Fruit fly (Drosophila melanogaster): ENCODE results near the gene PIG-F.

PIG-F gene

DNA sequence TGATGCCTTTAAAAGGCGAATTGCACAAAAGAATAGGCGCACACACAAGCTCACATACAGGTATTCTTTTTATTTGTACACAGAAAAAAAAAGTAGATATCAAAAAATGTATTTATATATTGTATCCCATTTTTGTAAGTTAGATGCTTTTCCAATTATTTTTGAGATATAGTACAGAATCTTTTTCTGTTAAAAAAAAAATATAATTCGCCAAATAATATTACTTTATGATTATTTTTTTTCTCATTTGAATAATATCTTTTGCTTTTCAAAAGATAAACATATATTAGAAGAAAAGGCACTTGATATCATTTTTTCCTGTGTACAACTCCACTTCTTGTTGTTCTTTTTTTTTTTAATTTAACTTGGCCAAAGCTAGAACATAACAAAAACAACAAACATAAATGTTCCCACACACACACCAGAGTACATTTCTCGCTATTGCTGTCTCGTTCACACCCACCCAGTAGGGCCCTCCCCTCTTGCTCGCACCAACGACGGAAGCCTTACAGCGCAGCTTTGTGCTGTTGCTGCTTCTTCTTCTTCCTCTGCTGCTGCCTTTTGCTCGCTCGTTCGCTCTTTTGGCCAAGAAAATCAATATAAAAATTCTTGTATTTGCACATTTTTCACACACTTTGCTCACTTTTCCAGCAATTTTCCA, 22.7 kb downstream of the PIG-F start (continued):
- no peak for TF ChIP-seq knrl (GFP tag; IDR thresholded peaks at IDR 0.05; ENCODE audit: partially characterized antibody)
- TF ChIP-seq CG9437 (GFP tag; optimal IDR thresholded peaks at IDR 0.05) = peak; percentile 54
- TF ChIP-seq CG31388 (GFP tag; optimal IDR thresholded peaks at IDR 0.05) = no peak
- TF ChIP-seq CG31365 (tag; optimal IDR thresholded peaks at IDR 0.05) = no peak
- no peak for TF ChIP-seq mam (GFP tag; optimal IDR thresholded peaks at IDR 0.05)

DNA sequence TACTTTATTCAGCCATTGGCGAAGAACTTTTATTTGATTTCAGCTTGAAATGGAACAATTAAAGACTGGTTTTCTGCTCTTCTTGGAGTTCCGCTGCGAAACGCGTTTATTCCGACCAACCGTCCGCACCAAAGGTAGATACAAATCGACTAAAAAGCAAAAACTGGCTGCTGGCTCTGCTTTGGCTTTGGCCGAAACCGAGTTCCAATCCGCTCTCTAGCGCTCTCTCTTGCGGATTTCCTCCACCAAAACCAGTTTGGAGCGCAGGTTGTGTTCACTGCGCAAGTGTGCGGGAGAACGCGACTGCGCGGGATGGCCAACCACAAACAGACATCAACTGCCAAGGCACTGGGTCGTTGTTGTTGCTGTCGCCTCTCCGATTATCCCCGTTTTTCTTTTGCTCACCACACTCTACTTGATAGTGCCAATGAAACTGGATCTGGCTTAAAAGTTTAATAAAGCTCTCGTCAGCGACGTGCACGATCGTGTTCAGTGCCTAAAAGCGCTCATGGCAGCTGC, 23.3 kb downstream of the PIG-F start, which contains the start of gene wnd:
wnd (minus strand) TSS at position 306 of the 519 bp plus-strand sequence.
- TF ChIP-seq pfk (GFP tag; optimal IDR thresholded peaks at IDR 0.05) (no peak), gce (GFP tag; IDR thresholded peaks at IDR 0.05) (0 out of 3 replicates have a peak, but pooled peaks have one; percentile 19), CG17829 (tag; optimal IDR thresholded peaks at IDR 0.05) (no peak), CG16779 (GFP tag; IDR thresholded peaks at IDR 0.05) (peak; percentile 17; the same call in 1 of the 2 replicates), Rx (GFP tag; IDR thresholded peaks at IDR 0.05) (no peak), Dref (GFP tag; IDR thresholded peaks at IDR 0.05) (no peak), Gug (GFP tag; IDR thresholded peaks at IDR 0.05) (no peak), Hmr (GFP tag; optimal IDR thresholded peaks at IDR 0.05) (no peak), vnd (GFP tag; IDR thresholded peaks at IDR 0.05; ENCODE audit: partially characterized antibody) (no peak), sens-2 (GFP tag; IDR thresholded peaks at IDR 0.05) (no peak), Eip74EF (GFP tag; optimal IDR thresholded peaks at IDR 0.05) (peak in 1 of 2 experiments; percentile 2), CG11695 (GFP tag; IDR thresholded peaks at IDR 0.05) (0 out of 3 replicates have a peak, but pooled peaks have one; percentile 48), Hr3 (GFP tag; optimal IDR thresholded peaks at IDR 0.05) (no peak), CG4360 (GFP tag; IDR thresholded peaks at IDR 0.05) (peak; percentile 90), Taf1 (GFP tag; IDR thresholded peaks at IDR 0.05) (no peak), CG2202 (tag; optimal IDR thresholded peaks at IDR 0.05) (no peak), insv (GFP tag; optimal IDR thresholded peaks at IDR 0.05) (peak in 1 of 2 experiments; percentile 28), ewg (GFP tag; optimal IDR thresholded peaks at IDR 0.05) (peak; percentile 99), onecut (GFP tag; IDR thresholded peaks at IDR 0.05) (peak; percentile 83; the same call in 1 of the 2 replicates), E2f2 (GFP tag; IDR thresholded peaks at IDR 0.05) (no peak), en (GFP tag; optimal IDR thresholded peaks at IDR 0.05) (no peak), unc-4 (GFP tag; IDR thresholded peaks at IDR 0.05; ENCODE audit: partially characterized antibody) (peak; percentile 41), sqz (GFP tag; optimal IDR thresholded peaks at IDR 0.05) (peak; percentile 14), pros (GFP tag; optimal IDR thresholded peaks at IDR 0.05) (peak; percentile 53), CG14710 (tag; optimal IDR thresholded peaks at IDR 0.05) (no peak), sob (GFP tag; IDR thresholded peaks at IDR 0.05) (no peak), D (optimal IDR thresholded peaks at IDR 0.05) (no peak), D (GFP tag; optimal IDR thresholded peaks at IDR 0.05) (no peak), ci (GFP tag; IDR thresholded peaks at IDR 0.05) (peak; percentile 46; the same call in 1 of the 3 replicates), ro (GFP tag; IDR thresholded peaks at IDR 0.05) (no peak), ind (GFP tag; optimal IDR thresholded peaks at IDR 0.05) (no peak), Nf-YC (tag; optimal IDR thresholded peaks at IDR 0.05) (peak; percentile 74), CG10565 (GFP tag; optimal IDR thresholded peaks at IDR 0.05) (no peak), CG6254 (GFP tag; optimal IDR thresholded peaks at IDR 0.05) (peak; percentile 29), Awh (GFP tag; IDR thresholded peaks at IDR 0.05) (no peak), CG32532 (GFP tag; IDR thresholded peaks at IDR 0.05) (peak; percentile 44; the same call in 1 of the 2 replicates), CG2199 (GFP tag; IDR thresholded peaks at IDR 0.05) (no peak), slp2 (GFP tag; optimal IDR thresholded peaks at IDR 0.05) (no peak), CG6683 (GFP tag; optimal IDR thresholded peaks at IDR 0.05) (no peak), CG6765 (GFP tag; optimal IDR thresholded peaks at IDR 0.05) (peak; percentile 37), Gsc (GFP tag; IDR thresholded peaks at IDR 0.05) (no peak), CG17568 (GFP tag; optimal IDR thresholded peaks at IDR 0.05) (no peak), Bteb2 (GFP tag; optimal IDR thresholded peaks at IDR 0.05) (no peak)

Measured in whole organism, embryonic.